Worm (Caenorhabditis elegans): ENCODE measurements around the gene mig-18.

- no peak for TF ChIP-seq snpc-4 (tag; optimal IDR thresholded peaks at IDR 0.05)
- TF ChIP-seq elt-1 (tag; optimal IDR thresholded peaks at IDR 0.05): no peak
- TF ChIP-seq elt-3 (tag; optimal IDR thresholded peaks at IDR 0.05): no peak
- TF ChIP-seq nhr-43 (tag; optimal IDR thresholded peaks at IDR 0.05; ENCODE audit: poor library complexity, severe bottlenecking): no peak
- TF ChIP-seq egl-27 (tag; optimal IDR thresholded peaks at IDR 0.05): no peak
These were observed 24.8 kb upstream of the mig-18 start, which contains the start of gene T03F6.10 for ce11 chrIII:13378242-13378641.
